Fruit fly (Drosophila melanogaster): ENCODE data around the gene CG5895.

CG5895 gene

DNA sequence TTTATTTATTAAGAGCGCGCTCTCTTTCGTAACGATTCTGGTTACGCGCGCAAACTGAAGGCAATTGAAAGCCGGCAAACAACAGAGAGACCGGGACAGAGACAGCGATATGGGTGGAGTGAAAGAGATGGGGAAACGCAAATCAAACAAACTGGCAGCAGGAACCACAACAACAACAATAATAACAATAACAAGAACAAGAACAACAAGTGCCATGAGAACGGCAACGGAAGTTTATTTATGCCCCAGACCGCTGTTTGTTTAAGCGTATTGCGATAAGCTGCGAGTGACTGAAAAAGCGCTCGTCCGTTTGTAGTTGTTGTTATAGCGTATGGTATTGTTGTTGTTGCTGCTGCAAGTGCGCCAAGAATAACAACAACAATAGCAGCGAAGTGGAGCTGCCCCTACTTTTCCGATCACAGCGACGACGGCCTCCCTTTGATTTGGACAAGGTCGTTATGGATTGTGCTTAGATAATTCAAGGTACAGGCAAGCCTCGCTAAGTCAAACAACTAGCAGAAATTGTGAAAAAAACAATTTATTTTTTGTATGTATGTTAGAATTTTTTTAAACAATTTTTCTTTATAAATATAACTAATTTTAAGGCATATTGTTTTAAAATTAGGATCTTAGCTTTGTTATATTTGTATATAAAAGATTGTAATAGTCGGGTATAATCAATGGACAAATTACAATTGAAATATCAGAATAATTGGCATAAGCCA, 9.1 kb upstream of the CG5895 start (continued):
- TF ChIP-seq CG15011 (GFP tag; optimal IDR thresholded peaks at IDR 0.05), result peak; percentile 68
- peak; percentile 45; the same call in 1 of the 2 replicates for TF ChIP-seq crol (GFP tag; IDR thresholded peaks at IDR 0.05)
- peak; percentile 35 for TF ChIP-seq Atf3 (GFP tag; optimal IDR thresholded peaks at IDR 0.05)
- peak; percentile 55 for TF ChIP-seq E2f2 (GFP tag; IDR thresholded peaks at IDR 0.05)
- peak; percentile 61; the same call in 1 of the 2 replicates for TF ChIP-seq CG1024 (GFP tag; IDR thresholded peaks at IDR 0.05)
- peak; percentile 54 for TF ChIP-seq Fer1 (GFP tag; optimal IDR thresholded peaks at IDR 0.05)
- TF ChIP-seq HLH54F (GFP tag; optimal IDR thresholded peaks at IDR 0.05), result peak; percentile 4
- TF ChIP-seq row (GFP tag; IDR thresholded peaks at IDR 0.05), result peak; percentile 65
- peak; percentile 77 for TF ChIP-seq HmgZ (tag; optimal IDR thresholded peaks at IDR 0.05)
- no peak for TF ChIP-seq Doc2 (GFP tag; IDR thresholded peaks at IDR 0.05)
- peak; percentile 45 for TF ChIP-seq dm (GFP tag; optimal IDR thresholded peaks at IDR 0.05)
- TF ChIP-seq slbo (GFP tag; IDR thresholded peaks at IDR 0.05), result 0 out of 2 replicates have a peak, but pooled peaks have one; percentile 33
- peak; percentile 77 for TF ChIP-seq CG17568 (GFP tag; optimal IDR thresholded peaks at IDR 0.05)
- TF ChIP-seq Hand (GFP tag; optimal IDR thresholded peaks at IDR 0.05), result peak; percentile 3
- no peak for TF ChIP-seq amos (GFP tag; IDR thresholded peaks at IDR 0.05; ENCODE audit: partially characterized antibody)
- peak; percentile 91 for TF ChIP-seq fd64A (GFP tag; optimal IDR thresholded peaks at IDR 0.05)
- TF ChIP-seq otp (GFP tag; IDR thresholded peaks at IDR 0.05), result peak; percentile 80; the same call in 1 of the 3 replicates

DNA sequence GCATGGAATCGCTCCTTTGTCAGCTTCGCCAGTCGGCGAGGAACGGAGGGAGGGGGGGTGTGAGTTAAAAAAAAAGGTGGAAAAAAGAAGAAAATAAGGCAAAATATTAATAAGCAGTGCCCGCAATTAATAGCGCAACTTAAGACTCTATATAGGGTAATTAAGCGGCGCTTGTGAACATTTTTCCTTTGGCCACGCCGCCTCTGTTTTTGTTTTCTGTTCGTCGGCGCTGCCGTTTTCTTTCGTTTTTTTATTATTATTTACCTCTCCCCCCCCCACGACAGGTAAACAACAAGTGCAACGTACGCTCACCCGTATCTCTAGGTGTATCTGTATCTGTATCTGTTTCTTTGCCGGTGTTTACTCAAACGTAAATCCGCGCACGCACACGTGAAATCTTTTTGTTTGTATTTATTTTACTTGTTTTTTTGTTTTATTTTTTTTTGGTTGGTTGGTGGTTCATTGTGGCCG, 8.1 kb upstream of the CG5895 start:
- TF ChIP-seq CG33213 (GFP tag; optimal IDR thresholded peaks at IDR 0.05), result peak; percentile 21
- peak; percentile 3 for TF ChIP-seq CG15479 (GFP tag; optimal IDR thresholded peaks at IDR 0.05)
- peak; percentile 78 for TF ChIP-seq Asciz (GFP tag; optimal IDR thresholded peaks at IDR 0.05)
- TF ChIP-seq CG3995 (GFP tag; optimal IDR thresholded peaks at IDR 0.05), result no peak
- no peak for TF ChIP-seq mam (GFP tag; optimal IDR thresholded peaks at IDR 0.05)
- TF ChIP-seq CG14014 (GFP tag; IDR thresholded peaks at IDR 0.05), result peak; percentile 31
- TF ChIP-seq CG1647 (GFP tag; optimal IDR thresholded peaks at IDR 0.05), result peak; percentile 21
- TF ChIP-seq dati (GFP tag; IDR thresholded peaks at IDR 0.05), result no peak
- TF ChIP-seq Awh (GFP tag; IDR thresholded peaks at IDR 0.05), result no peak
- TF ChIP-seq Meics (GFP tag; optimal IDR thresholded peaks at IDR 0.05), result peak; percentile 47
- TF ChIP-seq CG8359 (GFP tag; optimal IDR thresholded peaks at IDR 0.05; ENCODE audit: borderline replicate concordance), result peak; percentile 59
- TF ChIP-seq CG3281 (GFP tag; optimal IDR thresholded peaks at IDR 0.05), result peak; percentile 13
- peak; percentile 25 for TF ChIP-seq CG12659 (GFP tag; optimal IDR thresholded peaks at IDR 0.05)
- peak; percentile 27 for TF ChIP-seq CG8089 (GFP tag; optimal IDR thresholded peaks at IDR 0.05)
- no peak for TF ChIP-seq CG14860 (GFP tag; IDR thresholded peaks at IDR 0.05; ENCODE audit: partially characterized antibody)
- peak; percentile 6 for TF ChIP-seq D19A (tag; optimal IDR thresholded peaks at IDR 0.05)
- peak; percentile 60; the same call in 2 of the 3 replicates for TF ChIP-seq ci (GFP tag; IDR thresholded peaks at IDR 0.05)
- TF ChIP-seq CG14710 (tag; optimal IDR thresholded peaks at IDR 0.05), result peak; percentile 54
- TF ChIP-seq CG11695 (GFP tag; IDR thresholded peaks at IDR 0.05), result peak; percentile 50; the same call in 1 of the 3 replicates
- peak; percentile 37 for TF ChIP-seq CG13424 (tag; optimal IDR thresholded peaks at IDR 0.05)
- TF ChIP-seq bowl (GFP tag; IDR thresholded peaks at IDR 0.05), result no peak
- TF ChIP-seq bigmax (GFP tag; optimal IDR thresholded peaks at IDR 0.05), result no peak
- no peak for TF ChIP-seq CG31388 (GFP tag; optimal IDR thresholded peaks at IDR 0.05)
- TF ChIP-seq cg (GFP tag; optimal IDR thresholded peaks at IDR 0.05), result peak; percentile 58
- TF ChIP-seq ac (GFP tag; optimal IDR thresholded peaks at IDR 0.05), result peak; percentile 74
- peak; percentile 9 for TF ChIP-seq CG18011 (GFP tag; optimal IDR thresholded peaks at IDR 0.05)
- no peak for TF ChIP-seq CG8290 (GFP tag; optimal IDR thresholded peaks at IDR 0.05)
- peak in 1 of 2 experiments; percentile 65 for TF ChIP-seq CG8290 (tag; optimal IDR thresholded peaks at IDR 0.05)
- peak; percentile 46 for TF ChIP-seq Jarid2 (GFP tag; optimal IDR thresholded peaks at IDR 0.05)
- TF ChIP-seq Oaz (GFP tag; IDR thresholded peaks at IDR 0.05), result peak; percentile 6; the same call in 1 of the 2 replicates
- TF ChIP-seq CG17568 (GFP tag; optimal IDR thresholded peaks at IDR 0.05), result peak; percentile 70
- TF ChIP-seq CG4730 (GFP tag; IDR thresholded peaks at IDR 0.05), result peak; percentile 19; the same call in 1 of the 2 replicates
- no peak for TF ChIP-seq trem (tag; optimal IDR thresholded peaks at IDR 0.05)
